Worm (Caenorhabditis elegans): Measurements from ENCODE around the gene clec-40.

Gene clec-40

ce11 chrV:16812371-16812770 is 28.5 kb downstream of the clec-40 start:
- TF ChIP-seq unc-62 (GFP tag; optimal IDR thresholded peaks at IDR 0.05) = no peak

- TF ChIP-seq unc-62 (GFP tag; optimal IDR thresholded peaks at IDR 0.05) = no peak
Measured at ce11 chrV:16811841-16812240, 29.0 kb downstream of the clec-40 start.

ce11 chrV:16808168-16808567 is 32.7 kb downstream of the clec-40 start:
- TF ChIP-seq unc-62 (GFP tag; optimal IDR thresholded peaks at IDR 0.05) = no peak

ce11 chrV:16804795-16805194 is 36.1 kb downstream of the clec-40 start:
- no peak for TF ChIP-seq unc-62 (GFP tag; optimal IDR thresholded peaks at IDR 0.05)

ce11 chrV:16802572-16802971 is 38.3 kb downstream of the clec-40 start, which contains the start of gene cand-1:
Gene cand-1 (plus strand): TSS chrV:16802872.
- TF ChIP-seq unc-62 (GFP tag; optimal IDR thresholded peaks at IDR 0.05) = no peak

ce11 chrV:16800484-16800883 is 40.4 kb downstream of the clec-40 start:
- no peak for TF ChIP-seq unc-62 (GFP tag; optimal IDR thresholded peaks at IDR 0.05)

ce11 chrV:16794828-16795354 is 46.0 kb downstream of the clec-40 start, which contains the start of the genes ctps-1 and pus-1:
Gene ctps-1 (plus strand): TSS chrV:16794878.
Gene pus-1 (minus strand): TSS chrV:16794952.
- TF ChIP-seq unc-62 (GFP tag; optimal IDR thresholded peaks at IDR 0.05) = no peak

ce11 chrV:16794079-16794478 is 46.8 kb downstream of the clec-40 start:
- TF ChIP-seq unc-62 (GFP tag; optimal IDR thresholded peaks at IDR 0.05) = no peak

- TF ChIP-seq unc-62 (GFP tag; optimal IDR thresholded peaks at IDR 0.05) = no peak
Measured at ce11 chrV:16793312-16793711, 47.5 kb downstream of the clec-40 start.

ce11 chrV:16792717-16793116 is 48.1 kb downstream of the clec-40 start:
- no peak for TF ChIP-seq unc-62 (GFP tag; optimal IDR thresholded peaks at IDR 0.05)

Data from whole organism, dauer.